Fruit fly (Drosophila melanogaster) whole organism, embryonic: ENCODE results near the gene CG10492.

Experiments used
- ATbp ChIP-seq: fragments of 200-800 bp; sonication (Bioruptor generic); optimal IDR thresholded peaks from 2 replicates; lab custom pipeline; 2017; ENCODE audit warnings: missing biosample characterization, mild to moderate bottlenecking, missing genetic modification characterization, missing genetic modification reagents
- Blimp-1 ChIP-seq: fragments of 200-800 bp; sonication (Bioruptor generic); optimal IDR thresholded peaks from 3 replicates; lab custom pipeline; 2018; ENCODE audit warnings: missing biosample characterization, missing genetic modification characterization, mild to moderate bottlenecking, moderate library complexity, missing genetic modification reagents
- CG10267 ChIP-seq: fragments of 200-800 bp; sonication (Bioruptor generic); optimal IDR thresholded peaks from 2 replicates; lab custom pipeline; 2018; ENCODE audit warnings: missing biosample characterization, mild to moderate bottlenecking, missing genetic modification characterization, moderate library complexity
- CG10431 ChIP-seq: fragments of 200-800 bp; sonication (Bioruptor generic); optimal IDR thresholded peaks from 3 replicates; lab custom pipeline; 2018; ENCODE audit warnings: missing biosample characterization, mild to moderate bottlenecking, missing genetic modification characterization
- CG12155 ChIP-seq: fragments of 200-800 bp; sonication (Bioruptor generic); optimal IDR thresholded peaks from 3 replicates; lab custom pipeline; 2016; ENCODE audit warnings: missing biosample characterization, missing genetic modification characterization
- CG1233 ChIP-seq: fragments of 200-800 bp; sonication (Bioruptor generic); optimal IDR thresholded peaks from 4 replicates; lab custom pipeline; 2018; ENCODE audit warnings: missing biosample characterization, mild to moderate bottlenecking, missing genetic modification characterization
- CG12391 ChIP-seq: fragments of 200-800 bp; sonication (Bioruptor generic); optimal IDR thresholded peaks from 3 replicates; lab custom pipeline; 2018; ENCODE audit warnings: missing biosample characterization, mild to moderate bottlenecking, missing genetic modification characterization, moderate library complexity
- CG14710 ChIP-seq: fragments of 200-800 bp; sonication (Bioruptor generic); optimal IDR thresholded peaks from 3 replicates; lab custom pipeline; 2019; ENCODE audit warnings: missing biosample characterization, mild to moderate bottlenecking, missing genetic modification characterization, moderate library complexity
- CG16813 ChIP-seq: fragments of 200-800 bp; sonication (Bioruptor generic); IDR thresholded peaks from 3 replicates; pipeline ENCODE4 v1.3.6; 2022; ENCODE audit warnings: missing biosample characterization, missing genetic modification characterization; ENCODE audit not compliant: partially characterized antibody
- CG17186 ChIP-seq: fragments of 200-800 bp; sonication (Bioruptor generic); optimal IDR thresholded peaks from 3 replicates; lab custom pipeline; 2017; ENCODE audit warnings: missing biosample characterization, missing genetic modification reagents, missing genetic modification characterization
- CG17829 ChIP-seq: fragments of 200-800 bp; optimal IDR thresholded peaks from 2 replicates; lab custom pipeline; 2019; ENCODE audit warnings: missing biosample characterization, mild to moderate bottlenecking, missing genetic modification characterization, moderate library complexity
- CG18764 ChIP-seq: fragments of 200-800 bp; sonication (Bioruptor generic); optimal IDR thresholded peaks from 3 replicates; lab custom pipeline; 2016; ENCODE audit warnings: missing biosample characterization, missing genetic modification characterization
- CG30020 ChIP-seq: fragments of 200-800 bp; optimal IDR thresholded peaks from 2 replicates; lab custom pipeline; 2019; ENCODE audit warnings: missing biosample characterization, mild to moderate bottlenecking, missing genetic modification characterization, moderate library complexity
- CG3163 ChIP-seq: fragments of 200-800 bp; sonication (Bioruptor generic); optimal IDR thresholded peaks from 3 replicates; lab custom pipeline; 2016; ENCODE audit warnings: missing biosample characterization, missing genetic modification characterization
- CG6791 ChIP-seq: fragments of 200-800 bp; sonication (Bioruptor generic); IDR thresholded peaks from 3 replicates; pipeline ENCODE4 v1.3.6; 2022; ENCODE audit warnings: missing biosample characterization, missing genetic modification characterization; ENCODE audit not compliant: partially characterized antibody
- CG7271 ChIP-seq: fragments of 200-800 bp; sonication (Bioruptor generic); optimal IDR thresholded peaks from 2 replicates; lab custom pipeline; 2018; ENCODE audit warnings: missing biosample characterization, mild to moderate bottlenecking, missing genetic modification characterization, moderate library complexity
- CG8089 ChIP-seq: fragments of 200-800 bp; sonication (Bioruptor generic); optimal IDR thresholded peaks from 3 replicates; lab custom pipeline; 2016; ENCODE audit warnings: missing biosample characterization, missing genetic modification characterization
- D19B ChIP-seq: fragments of 200-800 bp; sonication (Bioruptor generic); optimal IDR thresholded peaks from 2 replicates; lab custom pipeline; 2017; ENCODE audit warnings: missing biosample characterization, mild to moderate bottlenecking, missing genetic modification characterization
- Dll ChIP-seq: fragments of 200-800 bp; sonication (Bioruptor generic); IDR thresholded peaks from 4 replicates; pipeline ENCODE4 v1.3.6; 2022; ENCODE audit warnings: missing biosample characterization, missing genetic modification characterization; ENCODE audit not compliant: partially characterized antibody
- Ets65A ChIP-seq: fragments of 200-800 bp; sonication (Bioruptor generic); peaks from one replicate; lab custom pipeline; 2016; ENCODE audit warnings: missing biosample characterization, missing genetic modification characterization
- Ets97D ChIP-seq: fragments of 200-800 bp; sonication (Bioruptor generic); optimal IDR thresholded peaks from 3 replicates; lab custom pipeline; 2016; ENCODE audit warnings: missing biosample characterization, missing genetic modification characterization
- HLH4C ChIP-seq: fragments of 200-800 bp; sonication (Bioruptor generic); IDR thresholded peaks from 3 replicates; pipeline ENCODE4 v1.3.6; 2022; ENCODE audit warnings: missing biosample characterization, missing genetic modification characterization; ENCODE audit not compliant: partially characterized antibody
- Hand ChIP-seq: fragments of 200-800 bp; sonication (Bioruptor generic); optimal IDR thresholded peaks from 2 replicates; lab custom pipeline; 2017; ENCODE audit warnings: mild to moderate bottlenecking, missing biosample characterization, missing genetic modification reagents, missing genetic modification characterization
- Lhr ChIP-seq: fragments of 200-800 bp; sonication (Bioruptor generic); optimal IDR thresholded peaks from 3 replicates; lab custom pipeline; 2017; ENCODE audit warnings: mild to moderate bottlenecking, missing biosample characterization, missing genetic modification reagents, missing genetic modification characterization
- Lpt ChIP-seq: fragments of >200 bp; optimal IDR thresholded peaks from 2 replicates; lab custom pipeline; 2018; ENCODE audit warnings: missing biosample characterization, missing genetic modification characterization
- MTF-1 ChIP-seq: fragments of 200-800 bp; sonication (Bioruptor generic); optimal IDR thresholded peaks from 2 replicates; lab custom pipeline; 2018; ENCODE audit warnings: missing biosample characterization, mild to moderate bottlenecking, missing genetic modification characterization, borderline replicate concordance
- Max ChIP-seq: fragments of 200-800 bp; sonication (Bioruptor generic); optimal IDR thresholded peaks from 2 replicates; lab custom pipeline; 2016; ENCODE audit warnings: missing biosample characterization, mild to moderate bottlenecking, missing genetic modification characterization
- Myb ChIP-seq: fragments of 200-800 bp; sonication (Bioruptor generic); optimal IDR thresholded peaks from 2 replicates; lab custom pipeline; 2016; ENCODE audit warnings: missing biosample characterization, missing genetic modification characterization
- NFAT ChIP-seq: fragments of 200-800 bp; sonication (Bioruptor generic); IDR thresholded peaks from 2 replicates; pipeline ENCODE4 v1.3.6; 2022; ENCODE audit warnings: missing biosample characterization, missing genetic modification characterization
- Nf-YC ChIP-seq: fragments of 200-800 bp; optimal IDR thresholded peaks from 3 replicates; lab custom pipeline; 2019; ENCODE audit warnings: missing biosample characterization, mild to moderate bottlenecking, missing genetic modification characterization, moderate library complexity
- Sox100B ChIP-seq: fragments of 200-800 bp; sonication (Bioruptor generic); optimal IDR thresholded peaks from 3 replicates; lab custom pipeline; 2018; ENCODE audit warnings: missing biosample characterization, mild to moderate bottlenecking, missing genetic modification characterization
- ash1 ChIP-seq: fragments of 200-800 bp; sonication (Bioruptor generic); optimal IDR thresholded peaks from 2 replicates; lab custom pipeline; 2018; ENCODE audit warnings: missing biosample characterization, mild to moderate bottlenecking, missing genetic modification characterization
- dan ChIP-seq: fragments of 200-800 bp; sonication (Bioruptor generic); IDR thresholded peaks from 2 replicates; pipeline ENCODE4 v1.3.6; 2022; ENCODE audit warnings: missing biosample characterization, missing genetic modification characterization
- fru ChIP-seq: fragments of >200 bp; optimal IDR thresholded peaks from 2 replicates; lab custom pipeline; 2017
- ftz-f1 ChIP-seq: fragments of 200-800 bp; sonication (Bioruptor generic); optimal IDR thresholded peaks from 2 replicates; lab custom pipeline; 2016; ENCODE audit warnings: missing biosample characterization, missing genetic modification characterization
- h ChIP-seq: fragments of >200 bp; optimal IDR thresholded peaks from 2 replicates; lab custom pipeline; 2017
- insv ChIP-seq, 2 experiments: fragments of 200-800 bp; sonication (Bioruptor generic); optimal IDR thresholded peaks; 3 replicates each; lab custom pipeline; 2016 to 2018; ENCODE audit warnings: missing biosample characterization in 2 of 2, missing genetic modification characterization in 2 of 2
- ken ChIP-seq: fragments of 200-800 bp; sonication (Bioruptor generic); IDR thresholded peaks from 3 replicates; pipeline ENCODE4 v1.3.6; 2022; ENCODE audit warnings: missing biosample characterization, missing genetic modification characterization
- kni ChIP-seq: fragments of 200-800 bp; sonication (Bioruptor generic); optimal IDR thresholded peaks from 3 replicates; lab custom pipeline; 2017; ENCODE audit warnings: mild to moderate bottlenecking, missing biosample characterization, missing genetic modification reagents, missing genetic modification characterization
- knrl ChIP-seq: fragments of 200-800 bp; sonication (Bioruptor generic); IDR thresholded peaks from 3 replicates; pipeline ENCODE4 v1.3.6; 2022; ENCODE audit warnings: missing biosample characterization, missing genetic modification characterization; ENCODE audit not compliant: partially characterized antibody
- nmo ChIP-seq: fragments of 200-800 bp; sonication (Bioruptor generic); optimal IDR thresholded peaks from 2 replicates; lab custom pipeline; 2018; ENCODE audit warnings: missing biosample characterization, mild to moderate bottlenecking, missing genetic modification characterization, moderate library complexity
- nom ChIP-seq: fragments of 200-800 bp; sonication (Bioruptor generic); optimal IDR thresholded peaks from 2 replicates; lab custom pipeline; 2017; ENCODE audit warnings: missing biosample characterization, missing genetic modification characterization, mild to moderate bottlenecking, moderate library complexity, missing genetic modification reagents
- onecut ChIP-seq: fragments of 200-800 bp; sonication (Bioruptor generic); IDR thresholded peaks from 2 replicates; pipeline ENCODE4 v1.3.6; 2022; ENCODE audit warnings: missing biosample characterization, missing genetic modification characterization
- sc ChIP-seq, 3 experiments: fragments of >200 bp in 2 of 3; fragments of 200-800 bp in 1 of 3; sonication (Bioruptor generic) in 1 of 3; optimal IDR thresholded peaks; 2 replicates in 2 of 3; 3 replicates in 1 of 3; lab custom pipeline; 2017; ENCODE audit warnings: mild to moderate bottlenecking in 1 of 3, missing biosample characterization in 1 of 3, missing genetic modification characterization in 1 of 3, missing genetic modification reagents in 1 of 3
- sd ChIP-seq: fragments of 200-800 bp; sonication (Bioruptor generic); optimal IDR thresholded peaks from 3 replicates; lab custom pipeline; 2018; ENCODE audit warnings: missing biosample characterization, mild to moderate bottlenecking, missing genetic modification characterization, moderate library complexity
- stwl ChIP-seq: fragments of 200-800 bp; sonication (Bioruptor generic); optimal IDR thresholded peaks from 3 replicates; lab custom pipeline; 2018; ENCODE audit warnings: missing biosample characterization, mild to moderate bottlenecking, missing genetic modification characterization, moderate library complexity
- usp ChIP-seq: fragments of >200 bp; optimal IDR thresholded peaks from 2 replicates; lab custom pipeline; 2017; ENCODE audit warnings: missing biosample characterization, missing genetic modification characterization
- z ChIP-seq: fragments of 200-800 bp; sonication (Bioruptor generic); IDR thresholded peaks from 3 replicates; pipeline ENCODE4 v1.3.6; 2022; ENCODE audit warnings: missing biosample characterization, missing genetic modification characterization

Gene CG10492

DNA sequence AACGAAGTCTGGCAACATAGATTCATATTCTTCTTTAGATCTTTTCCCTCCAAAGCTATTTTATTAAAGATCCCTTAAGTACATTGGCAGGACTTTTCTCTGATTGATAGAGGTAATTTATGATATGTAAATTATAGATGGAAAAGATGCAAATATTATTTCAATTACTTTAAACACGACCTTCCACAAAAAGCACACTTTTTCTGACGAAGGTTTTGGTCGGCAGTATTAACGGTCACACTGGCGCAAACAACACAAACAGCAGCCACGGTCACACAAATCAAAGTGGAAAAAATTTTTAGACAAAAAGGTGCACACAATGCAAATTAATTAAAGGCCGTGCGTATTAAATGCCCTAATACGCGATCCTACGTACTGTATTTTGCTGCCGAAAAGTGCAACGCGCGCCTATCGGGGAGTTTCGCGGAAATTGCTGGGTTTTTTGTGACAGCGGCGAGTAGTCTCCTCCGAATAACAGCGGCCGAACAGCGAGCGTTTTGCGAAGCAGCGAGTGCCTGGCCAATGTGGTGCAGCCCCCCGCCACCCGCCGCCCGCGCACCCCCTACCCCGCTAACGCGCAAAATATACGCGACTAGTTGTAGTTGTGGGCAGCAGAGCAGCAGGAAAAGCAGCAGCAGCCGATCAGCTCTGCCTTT lies at the start of gene CG10492:
Gene CG10492, plus strand, starts transcription at position 219 of the 656 bp plus-strand sequence.
- TF ChIP-seq CG17829 (peak; percentile 23), HLH4C (GFP tag; lab: Robert Waterston, UW) (peak; percentile 27; the same call in 1 of the 3 replicates), ftz-f1 (peak; percentile 81), Max (GFP tag; lab: Kevin White, UChicago) (peak; percentile 32), fru (lab: Kevin White, UChicago) (peak; percentile 44), nmo (GFP tag; lab: Kevin White, UChicago) (peak; percentile 45), dan (GFP tag; lab: Robert Waterston, UW) (no peak), sc (optimal IDR thresholded peaks at IDR 0.05; lab: Kevin White, UChicago) (no peak), sc (GFP tag; optimal IDR thresholded peaks at IDR 0.05; lab: Kevin White, UChicago) (no peak), CG8089 (no peak), Ets97D (peak; percentile 65), Sox100B (GFP tag; lab: Kevin White, UChicago) (no peak), CG17186 (peak; percentile 31), D19B (GFP tag; lab: Kevin White, UChicago) (no peak), CG7271 (no peak), CG14710 (tag; lab: Kevin White, UChicago) (peak; percentile 87), Lpt (GFP tag; lab: Kevin White, UChicago) (no peak), ken (GFP tag; lab: Robert Waterston, UW) (no peak), sd (tag; lab: Kevin White, UChicago) (no peak), CG12391 (tag; lab: Kevin White, UChicago) (peak; percentile 7), stwl (peak; percentile 51), z (0 out of 3 replicates have a peak, but pooled peaks have one; percentile 14), insv (GFP tag; optimal IDR thresholded peaks at IDR 0.05; lab: Kevin White, UChicago) (peak in 1 of 2 experiments; percentile 32), CG10431 (no peak), kni (GFP tag; lab: Kevin White, UChicago) (peak; percentile 92), CG3163 (no peak), h (no peak), MTF-1 (GFP tag; lab: Kevin White, UChicago) (peak; percentile 25), Myb (GFP tag; lab: Kevin White, UChicago) (peak; percentile 53), CG12155 (GFP tag; lab: Kevin White, UChicago) (peak; percentile 100), CG30020 (peak; percentile 49), Nf-YC (peak; percentile 44), Dll (GFP tag; lab: Robert Waterston, UW) (0 out of 4 replicates have a peak, but pooled peaks have one; percentile 39), CG6791 (peak; percentile 55; the same call in 1 of the 3 replicates), CG1233 (GFP tag; lab: Kevin White, UChicago) (no peak), CG16813 (GFP tag; lab: Robert Waterston, UW) (peak; percentile 46; the same call in 2 of the 3 replicates), ash1 (GFP tag; lab: Kevin White, UChicago) (no peak), onecut (GFP tag; lab: Robert Waterston, UW) (no peak), Lhr (GFP tag; lab: Kevin White, UChicago) (peak; percentile 84), nom (peak; percentile 28), usp (no peak), CG10267 (tag; lab: Kevin White, UChicago) (peak; percentile 66), ATbp (GFP tag; lab: Kevin White, UChicago) (no peak), knrl (GFP tag; lab: Robert Waterston, UW) (0 out of 3 replicates have a peak, but pooled peaks have one; percentile 33), Blimp-1 (GFP tag; lab: Kevin White, UChicago) (no peak), CG18764 (no peak), Ets65A (GFP tag; lab: Kevin White, UChicago) (peak; percentile 80), Hand (GFP tag; lab: Kevin White, UChicago) (no peak), NFAT (GFP tag; lab: Robert Waterston, UW) (peak; percentile 52)
